Fruit fly (Drosophila melanogaster) whole organism, embryonic: ENCODE measurements around the gene CG4949.

Experiments
- Atf3 ChIP-seq: fragments of 200-800 bp; sonication (Bioruptor generic); optimal IDR thresholded peaks from 3 replicates; lab custom pipeline; 2016; ENCODE audit warnings: missing biosample characterization, missing genetic modification characterization
- CG13424 ChIP-seq: fragments of 200-800 bp; sonication (Bioruptor generic); optimal IDR thresholded peaks from 2 replicates; lab custom pipeline; 2019; ENCODE audit warnings: missing biosample characterization, mild to moderate bottlenecking, missing genetic modification characterization, moderate library complexity
- CG17186 ChIP-seq: fragments of 200-800 bp; sonication (Bioruptor generic); optimal IDR thresholded peaks from 3 replicates; lab custom pipeline; 2017; ENCODE audit warnings: missing biosample characterization, missing genetic modification reagents, missing genetic modification characterization
- CG1832 ChIP-seq: fragments of 200-800 bp; sonication (Bioruptor generic); optimal IDR thresholded peaks from 2 replicates; lab custom pipeline; 2017; ENCODE audit warnings: missing biosample characterization, mild to moderate bottlenecking, missing genetic modification characterization, inconsistent platforms
- CG18599 ChIP-seq: fragments of 200-800 bp; sonication (Bioruptor generic); optimal IDR thresholded peaks from 3 replicates; lab custom pipeline; 2017; ENCODE audit warnings: missing biosample characterization, missing genetic modification characterization, mild to moderate bottlenecking, moderate library complexity, missing genetic modification reagents
- CG2202 ChIP-seq: fragments of 200-800 bp; sonication (Bioruptor generic); optimal IDR thresholded peaks from 2 replicates; lab custom pipeline; 2018; ENCODE audit warnings: missing biosample characterization, mild to moderate bottlenecking, missing genetic modification characterization
- CG30020 ChIP-seq: fragments of 200-800 bp; optimal IDR thresholded peaks from 2 replicates; lab custom pipeline; 2019; ENCODE audit warnings: missing biosample characterization, mild to moderate bottlenecking, missing genetic modification characterization, moderate library complexity
- CG3065 ChIP-seq: fragments of 200-800 bp; sonication (Bioruptor generic); optimal IDR thresholded peaks from 2 replicates; lab custom pipeline; 2016; ENCODE audit warnings: missing biosample characterization, missing genetic modification characterization
- CG42726 ChIP-seq: fragments of 200-800 bp; sonication (Bioruptor generic); IDR thresholded peaks from 2 replicates; pipeline ENCODE4 v1.3.6; 2022; ENCODE audit warnings: missing biosample characterization, missing genetic modification characterization; ENCODE audit not compliant: partially characterized antibody
- CG4328 ChIP-seq: fragments of 200-800 bp; sonication (Bioruptor generic); optimal IDR thresholded peaks from 3 replicates; lab custom pipeline; 2017; ENCODE audit warnings: missing biosample characterization, missing genetic modification reagents, missing genetic modification characterization
- CG6175 ChIP-seq: fragments of 200-800 bp; sonication (Bioruptor generic); IDR thresholded peaks from 3 replicates; pipeline ENCODE4 v1.3.6; 2022; ENCODE audit warnings: missing biosample characterization, missing genetic modification characterization
- CG6765 ChIP-seq: fragments of 200-800 bp; sonication (Bioruptor generic); optimal IDR thresholded peaks from 3 replicates; lab custom pipeline; 2017; ENCODE audit warnings: missing biosample characterization, mild to moderate bottlenecking, missing genetic modification characterization
- CG9817 ChIP-seq: fragments of 200-800 bp; sonication (Bioruptor generic); optimal IDR thresholded peaks from 2 replicates; lab custom pipeline; 2018; ENCODE audit warnings: missing biosample characterization, mild to moderate bottlenecking, missing genetic modification characterization, moderate library complexity
- CoRest ChIP-seq: fragments of 200-800 bp; sonication (Bioruptor generic); optimal IDR thresholded peaks from 3 replicates; lab custom pipeline; 2018; ENCODE audit warnings: missing biosample characterization, mild to moderate bottlenecking, missing genetic modification characterization, moderate library complexity
- Dll ChIP-seq: fragments of 200-800 bp; sonication (Bioruptor generic); IDR thresholded peaks from 4 replicates; pipeline ENCODE4 v1.3.6; 2022; ENCODE audit warnings: missing biosample characterization, missing genetic modification characterization; ENCODE audit not compliant: partially characterized antibody
- Drgx ChIP-seq: fragments of 200-800 bp; sonication (Bioruptor generic); IDR thresholded peaks from 2 replicates; pipeline ENCODE4 v1.3.6; 2022; ENCODE audit warnings: missing biosample characterization, missing genetic modification characterization
- Fer2 ChIP-seq: fragments of 200-800 bp; sonication (Bioruptor generic); optimal IDR thresholded peaks from 2 replicates; lab custom pipeline; 2018; ENCODE audit warnings: missing biosample characterization, mild to moderate bottlenecking, missing genetic modification characterization, moderate library complexity
- Gug ChIP-seq: fragments of 200-800 bp; sonication (Bioruptor generic); IDR thresholded peaks from 4 replicates; pipeline ENCODE4 v1.3.6; 2022; ENCODE audit warnings: missing biosample characterization, missing genetic modification characterization
- HHEX ChIP-seq: fragments of 200-800 bp; sonication (Bioruptor generic); optimal IDR thresholded peaks from 3 replicates; lab custom pipeline; 2017; ENCODE audit warnings: missing biosample characterization, mild to moderate bottlenecking, missing genetic modification characterization, missing genetic modification reagents
- HLH4C ChIP-seq: fragments of 200-800 bp; sonication (Bioruptor generic); IDR thresholded peaks from 3 replicates; pipeline ENCODE4 v1.3.6; 2022; ENCODE audit warnings: missing biosample characterization, missing genetic modification characterization; ENCODE audit not compliant: partially characterized antibody
- MESR4 ChIP-seq: fragments of 200-800 bp; sonication (Bioruptor generic); optimal IDR thresholded peaks from 2 replicates; lab custom pipeline; 2018; ENCODE audit warnings: missing biosample characterization, mild to moderate bottlenecking, missing genetic modification characterization, moderate library complexity
- Med ChIP-seq: fragments of 200-800 bp; sonication (Bioruptor generic); peaks from one replicate; lab custom pipeline; 2016; ENCODE audit warnings: missing biosample characterization, missing genetic modification characterization, mild to moderate bottlenecking, inconsistent platforms, moderate library complexity
- Oaz ChIP-seq: fragments of 200-800 bp; sonication (Bioruptor generic); IDR thresholded peaks from 2 replicates; pipeline ENCODE4 v1.3.6; 2022; ENCODE audit warnings: missing biosample characterization, missing genetic modification characterization
- Pdp1 ChIP-seq, 2 experiments: fragments of 200-800 bp; sonication (Bioruptor generic); optimal IDR thresholded peaks; 3 replicates each; lab custom pipeline; 2016; ENCODE audit warnings: missing biosample characterization in 2 of 2, missing genetic modification characterization in 2 of 2, mild to moderate bottlenecking in 1 of 2, moderate library complexity in 1 of 2
- Rx ChIP-seq: fragments of 200-800 bp; sonication (Bioruptor generic); IDR thresholded peaks from 2 replicates; pipeline ENCODE4 v1.3.6; 2022; ENCODE audit warnings: missing biosample characterization, missing genetic modification characterization
- Sox100B ChIP-seq: fragments of 200-800 bp; sonication (Bioruptor generic); optimal IDR thresholded peaks from 3 replicates; lab custom pipeline; 2018; ENCODE audit warnings: missing biosample characterization, mild to moderate bottlenecking, missing genetic modification characterization
- Sox102F ChIP-seq: fragments of 200-800 bp; sonication (Bioruptor generic); optimal IDR thresholded peaks from 2 replicates; lab custom pipeline; 2018; ENCODE audit warnings: missing biosample characterization, mild to moderate bottlenecking, missing genetic modification characterization, moderate library complexity
- amos ChIP-seq: fragments of 200-800 bp; sonication (Bioruptor generic); IDR thresholded peaks from 2 replicates; pipeline ENCODE4 v1.3.6; 2022; ENCODE audit warnings: missing biosample characterization, missing genetic modification characterization; ENCODE audit not compliant: partially characterized antibody
- az2 ChIP-seq: fragments of 200-800 bp; sonication (Bioruptor generic); optimal IDR thresholded peaks from 3 replicates; lab custom pipeline; 2016; ENCODE audit warnings: missing biosample characterization, missing genetic modification characterization
- bcd ChIP-seq: fragments of 200-800 bp; sonication (Bioruptor generic); optimal IDR thresholded peaks from 2 replicates; lab custom pipeline; 2017; ENCODE audit warnings: missing biosample characterization, mild to moderate bottlenecking, missing genetic modification characterization
- danr ChIP-seq: fragments of 200-800 bp; sonication (Bioruptor generic); IDR thresholded peaks from 2 replicates; pipeline ENCODE4 v1.3.6; 2022; ENCODE audit warnings: missing biosample characterization, missing genetic modification characterization
- fd64A ChIP-seq: fragments of 200-800 bp; sonication (Bioruptor generic); optimal IDR thresholded peaks from 3 replicates; lab custom pipeline; 2018; ENCODE audit warnings: missing biosample characterization, mild to moderate bottlenecking, missing genetic modification characterization
- gcm2 ChIP-seq: fragments of 200-800 bp; sonication (Bioruptor generic); optimal IDR thresholded peaks from 2 replicates; lab custom pipeline; 2016; ENCODE audit warnings: missing biosample characterization, missing genetic modification characterization
- gem ChIP-seq: fragments of 200-800 bp; sonication (Bioruptor generic); optimal IDR thresholded peaks from 2 replicates; lab custom pipeline; 2019; ENCODE audit warnings: missing biosample characterization, mild to moderate bottlenecking, missing genetic modification characterization, moderate library complexity
- grn ChIP-seq: fragments of 200-800 bp; sonication (Bioruptor generic); optimal IDR thresholded peaks from 3 replicates; lab custom pipeline; 2017; ENCODE audit warnings: missing biosample characterization, missing genetic modification characterization
- lov ChIP-seq, 2 experiments: fragments of 200-800 bp in 1 of 2; fragments of >200 bp in 1 of 2; sonication (Bioruptor generic) in 1 of 2; IDR thresholded peaks in 1 of 2; optimal IDR thresholded peaks in 1 of 2; 2 replicates in 1 of 2; 3 replicates in 1 of 2; pipeline versions ENCODE4 v1.3.6 to Lab custom; 2017 to 2022; ENCODE audit warnings: missing biosample characterization in 1 of 2, missing genetic modification characterization in 1 of 2
- otp ChIP-seq: fragments of 200-800 bp; sonication (Bioruptor generic); IDR thresholded peaks from 3 replicates; pipeline ENCODE4, ENCODE4 v1.3.6; 2022; ENCODE audit warnings: missing biosample characterization, missing genetic modification characterization
- pzg ChIP-seq: fragments of 200-800 bp; sonication (Bioruptor generic); optimal IDR thresholded peaks from 3 replicates; lab custom pipeline; 2018; ENCODE audit warnings: missing biosample characterization, mild to moderate bottlenecking, missing genetic modification characterization, moderate library complexity
- ro ChIP-seq: fragments of 200-800 bp; sonication (Bioruptor generic); IDR thresholded peaks from 2 replicates; pipeline ENCODE4 v1.3.6; 2022; ENCODE audit warnings: missing biosample characterization, missing genetic modification characterization
- run ChIP-seq: fragments of 200-800 bp; sonication (Bioruptor generic); optimal IDR thresholded peaks from 3 replicates; lab custom pipeline; 2018; ENCODE audit warnings: missing biosample characterization, mild to moderate bottlenecking, missing genetic modification characterization
- sisA ChIP-seq: fragments of 200-800 bp; sonication (Bioruptor generic); IDR thresholded peaks from 2 replicates; pipeline ENCODE4 v1.3.6; 2022; ENCODE audit warnings: missing biosample characterization, missing genetic modification characterization
- stc ChIP-seq: fragments of 200-800 bp; sonication (Bioruptor generic); IDR thresholded peaks from 2 replicates; pipeline ENCODE4 v1.3.6; 2022; ENCODE audit warnings: missing biosample characterization, missing genetic modification characterization
- tll ChIP-seq, 2 experiments: fragments of 200-800 bp in 1 of 2; fragments of >200 bp in 1 of 2; sonication (Bioruptor generic) in 1 of 2; optimal IDR thresholded peaks; 2 replicates each; lab custom pipeline; 2017 to 2019; ENCODE audit warnings: missing biosample characterization in 2 of 2, missing genetic modification characterization in 2 of 2, mild to moderate bottlenecking in 1 of 2, moderate library complexity in 1 of 2
- vfl ChIP-seq: fragments of 200-800 bp; sonication (Bioruptor generic); optimal IDR thresholded peaks from 2 replicates; lab custom pipeline; 2016; ENCODE audit warnings: missing biosample characterization, missing genetic modification characterization
- vvl ChIP-seq: fragments of 200-800 bp; sonication (Bioruptor generic); IDR thresholded peaks from 2 replicates; pipeline ENCODE4 v1.3.6; 2022; ENCODE audit warnings: missing biosample characterization, missing genetic modification characterization
- zen2 ChIP-seq: fragments of 200-800 bp; sonication (Bioruptor generic); IDR thresholded peaks from 3 replicates; pipeline ENCODE4 v1.3.6; 2022; ENCODE audit warnings: missing biosample characterization, missing genetic modification characterization; ENCODE audit not compliant: partially characterized antibody
- zfh1 ChIP-seq: fragments of 200-800 bp; sonication (Bioruptor generic); IDR thresholded peaks from 3 replicates; pipeline ENCODE4 v1.3.6; 2022; ENCODE audit warnings: missing biosample characterization, missing genetic modification characterization

CG4949 gene

DNA sequence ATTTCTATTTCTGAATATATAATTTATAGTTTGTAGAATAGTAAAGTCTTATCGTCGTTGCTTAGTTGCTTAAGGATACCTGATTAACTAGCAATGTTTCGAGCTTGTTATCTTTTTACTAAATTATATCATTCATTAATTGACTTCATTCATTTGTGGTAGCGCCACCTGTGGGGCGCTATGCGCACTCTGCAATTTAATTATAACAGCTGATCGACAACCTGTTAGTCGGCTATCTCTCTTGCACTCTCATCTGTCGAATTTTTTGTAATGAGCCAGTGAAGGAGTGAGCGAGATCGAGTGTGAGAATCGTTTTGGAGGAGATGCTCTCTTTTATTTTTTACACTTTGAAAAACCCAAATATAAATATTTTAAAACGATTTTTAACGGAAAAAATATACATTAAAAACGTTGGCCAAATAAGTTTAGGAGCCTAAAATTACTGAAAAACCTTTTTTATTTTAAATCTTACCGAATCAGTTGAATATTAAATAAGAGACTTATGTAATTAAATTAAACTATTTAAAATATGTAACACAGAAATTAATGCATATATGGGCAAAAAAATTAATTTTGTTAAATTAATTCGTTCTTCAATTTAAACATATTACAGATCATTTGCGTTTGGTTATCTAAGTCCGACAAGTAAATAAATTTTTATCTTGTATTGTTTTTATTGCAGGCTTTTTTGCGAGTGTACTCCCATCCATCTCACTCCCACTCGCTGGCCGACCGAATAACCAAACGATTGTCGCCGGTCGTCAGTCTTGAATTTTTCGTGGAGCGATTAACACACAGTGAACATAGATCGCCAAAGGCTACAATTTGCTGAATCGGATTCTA is 12.6 kb downstream of the CG4949 start, which contains the start of the genes CG16700 and CG4991 (continued):
- peak; percentile 62 for TF ChIP-seq Drgx (GFP tag; lab: Robert Waterston, UW)
- TF ChIP-seq CG18599 (GFP tag; lab: Kevin White, UChicago): peak; percentile 78
- TF ChIP-seq ro (GFP tag; lab: Robert Waterston, UW): peak; percentile 39; the same call in 1 of the 2 replicates
- TF ChIP-seq zfh1 (GFP tag; lab: Robert Waterston, UW): peak; percentile 73
- TF ChIP-seq zen2 (GFP tag; lab: Robert Waterston, UW): no peak
- no peak for TF ChIP-seq MESR4 (GFP tag; lab: Kevin White, UChicago)
- peak; percentile 65 for TF ChIP-seq CG6765 (GFP tag; lab: Kevin White, UChicago)
- no peak for TF ChIP-seq CG3065 (GFP tag; lab: Kevin White, UChicago)
- TF ChIP-seq vfl (GFP tag; lab: Kevin White, UChicago): no peak
- TF ChIP-seq bcd (GFP tag; lab: Kevin White, UChicago): peak; percentile 85
- TF ChIP-seq fd64A: no peak
- no peak for TF ChIP-seq lov (optimal IDR thresholded peaks at IDR 0.05; lab: Kevin White, UChicago)
- 0 out of 3 replicates have a peak, but pooled peaks have one; percentile 28 for TF ChIP-seq lov (GFP tag; IDR thresholded peaks at IDR 0.05; lab: Robert Waterston, UW)
- TF ChIP-seq amos (GFP tag; lab: Robert Waterston, UW): no peak
- TF ChIP-seq vvl (GFP tag; lab: Robert Waterston, UW): peak; percentile 70
- no peak for TF ChIP-seq pzg
- TF ChIP-seq stc: peak; percentile 61
- TF ChIP-seq CG30020: peak; percentile 69
- peak; percentile 8 to 45 for TF ChIP-seq Pdp1 (GFP tag; optimal IDR thresholded peaks at IDR 0.05; lab: Kevin White, UChicago)
- TF ChIP-seq CG1832: peak; percentile 50
- peak; percentile 93 for TF ChIP-seq gem (tag; lab: Kevin White, UChicago)
- TF ChIP-seq Sox102F: peak; percentile 84
- TF ChIP-seq CG17186 (GFP tag; lab: Kevin White, UChicago): no peak
- TF ChIP-seq Dll (GFP tag; lab: Robert Waterston, UW): no peak
- TF ChIP-seq sisA (GFP tag; lab: Robert Waterston, UW): no peak; the same call in 1 of the 2 replicates
- TF ChIP-seq CG13424: peak; percentile 90
- TF ChIP-seq Gug (GFP tag; lab: Robert Waterston, UW): peak; percentile 54; the same call in 2 of the 4 replicates
- TF ChIP-seq tll (GFP tag; optimal IDR thresholded peaks at IDR 0.05; lab: Kevin White, UChicago): peak in 1 of 2 experiments; percentile 23
- TF ChIP-seq Rx (GFP tag; lab: Robert Waterston, UW): peak; percentile 61
- peak; percentile 34; the same call in 1 of the 3 replicates for TF ChIP-seq otp
- TF ChIP-seq danr (GFP tag; lab: Robert Waterston, UW): peak; percentile 72
- no peak for TF ChIP-seq gcm2
- no peak for TF ChIP-seq Atf3 (GFP tag; lab: Kevin White, UChicago)
- TF ChIP-seq CG42726: no peak
- peak; percentile 78 for TF ChIP-seq CG4328 (GFP tag; lab: Kevin White, UChicago)
- no peak for TF ChIP-seq HLH4C (GFP tag; lab: Robert Waterston, UW)
- peak; percentile 67 for TF ChIP-seq CG9817
- peak; percentile 90 for TF ChIP-seq Sox100B
- TF ChIP-seq run (tag; lab: Kevin White, UChicago): peak; percentile 61
- no peak for TF ChIP-seq grn (GFP tag; lab: Kevin White, UChicago)
- TF ChIP-seq Fer2 (tag; lab: Kevin White, UChicago): peak; percentile 45
- no peak for TF ChIP-seq CG2202 (tag; lab: Kevin White, UChicago)
- TF ChIP-seq Oaz (GFP tag; lab: Robert Waterston, UW): peak; percentile 43; the same call in 1 of the 2 replicates
- TF ChIP-seq Med (GFP tag; lab: Kevin White, UChicago): peak; percentile 83
- peak; percentile 93 for TF ChIP-seq CoRest (tag; lab: Kevin White, UChicago)
- TF ChIP-seq az2 (GFP tag; lab: Kevin White, UChicago): peak; percentile 76
- peak; percentile 68 for TF ChIP-seq HHEX (GFP tag; lab: Kevin White, UChicago)
- TF ChIP-seq CG6175 (GFP tag; lab: Robert Waterston, UW): 0 out of 3 replicates have a peak, but pooled peaks have one; percentile 55
